Fruit fly (Drosophila melanogaster): ENCODE measurements around the gene Sfp65A.

DNA sequence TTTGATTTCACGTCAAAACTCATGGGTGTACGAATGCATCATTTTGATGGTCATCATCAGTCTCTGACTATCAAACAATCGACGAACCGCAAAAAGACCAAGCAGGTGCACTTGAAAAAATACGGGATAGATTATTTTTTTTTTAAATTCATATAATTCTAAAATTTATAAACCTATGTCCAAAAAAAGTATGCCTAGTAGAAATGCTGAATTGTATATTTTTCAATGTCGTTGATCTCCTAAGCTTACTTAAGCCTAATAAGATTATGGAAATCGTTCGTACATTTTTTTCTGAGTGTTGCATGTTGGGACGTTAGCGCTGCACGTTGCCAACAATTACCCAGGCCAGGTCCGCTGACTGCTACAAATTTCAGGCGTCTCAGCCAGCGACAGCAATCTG, 41.5 kb upstream of the Sfp65A start:
- TF ChIP-seq CG7101 (tag; optimal IDR thresholded peaks at IDR 0.05) (no peak), CG33017 (tag; optimal IDR thresholded peaks at IDR 0.05) (no peak), CG14711 (tag; optimal IDR thresholded peaks at IDR 0.05) (no peak), cnc (optimal IDR thresholded peaks at IDR 0.05) (no peak), kay (GFP tag; ENCODE audit: borderline replicate concordance) (no peak), CG5204 (GFP tag; optimal IDR thresholded peaks at IDR 0.05) (no peak), CG12768 (GFP tag; optimal IDR thresholded peaks at IDR 0.05) (no peak), Hr96 (GFP tag; optimal IDR thresholded peaks at IDR 0.05) (no peak), tj (GFP tag; optimal IDR thresholded peaks at IDR 0.05) (no peak), CG1620 (GFP tag; optimal IDR thresholded peaks at IDR 0.05) (no peak), Clk (GFP tag; optimal IDR thresholded peaks at IDR 0.05) (no peak), Crg-1 (GFP tag; optimal IDR thresholded peaks at IDR 0.05) (no peak), CG7045 (GFP tag; optimal IDR thresholded peaks at IDR 0.05) (no peak)
